Worm (Caenorhabditis elegans): ENCODE measurements around the gene F35D11.1.

Gene F35D11.1

ce11 chrII:4604680-4605079 is 22.0 kb upstream of the F35D11.1 start:
- TF ChIP-seq pha-4 (tag; optimal IDR thresholded peaks at IDR 0.05) (no peak), lsl-1 (GFP tag; optimal IDR thresholded peaks at IDR 0.05) (peak; percentile 99), nhr-80 (tag; optimal IDR thresholded peaks at IDR 0.05) (no peak), hmg-1.2 (GFP tag; IDR thresholded peaks at IDR 0.05) (peak; percentile 21; the same call in 1 of the 2 replicates), xnd-1 (tag; optimal IDR thresholded peaks at IDR 0.05) (peak; percentile 94), ekl-4 (GFP tag; IDR thresholded peaks at IDR 0.05) (no peak), dpl-1 (GFP tag; optimal IDR thresholded peaks at IDR 0.05) (peak; percentile 42), Y67H2A.10 (GFP tag; conservative IDR thresholded peaks at IDR 0.05) (no peak), dox-1 (GFP tag; IDR thresholded peaks at IDR 0.05) (peak; percentile 42; the same call in 1 of the 2 replicates), rpc-1 (optimal IDR thresholded peaks at IDR 0.05) (no peak), rpc-1 (tag; optimal IDR thresholded peaks at IDR 0.05) (no peak), ztf-3 (GFP tag; optimal IDR thresholded peaks at IDR 0.05) (no peak), athp-1 (tag; optimal IDR thresholded peaks at IDR 0.05) (peak; percentile 74), nfya-1 (tag; optimal IDR thresholded peaks at IDR 0.05; ENCODE audit: borderline replicate concordance, insufficient read depth) (no peak), F49E8.2 (tag; optimal IDR thresholded peaks at IDR 0.05; ENCODE audit: insufficient read depth) (peak; percentile 46), him-1 (tag; optimal IDR thresholded peaks at IDR 0.05) (peak; percentile 21), ztf-6 (GFP tag; IDR thresholded peaks at IDR 0.05) (no peak), efl-1 (GFP tag; optimal IDR thresholded peaks at IDR 0.05) (peak; percentile 42), sdz-38 (tag; optimal IDR thresholded peaks at IDR 0.05) (no peak), mes-4 (tag; optimal IDR thresholded peaks at IDR 0.05) (no peak), T26A5.8 (tag; optimal IDR thresholded peaks at IDR 0.05) (no peak), rcor-1 (GFP tag; IDR thresholded peaks at IDR 0.05) (peak; percentile 35; the same call in 1 of the 2 replicates), B0019.2 (GFP tag; conservative IDR thresholded peaks at IDR 0.05) (peak; percentile 67), tbp1 (GFP tag; optimal IDR thresholded peaks at IDR 0.05) (peak; percentile 33), nfyb-1 (GFP tag; IDR thresholded peaks at IDR 0.05) (no peak), D2030.7 (GFP tag; IDR thresholded peaks at IDR 0.05) (peak; percentile 80), snpc-3.4 (tag; optimal IDR thresholded peaks at IDR 0.05) (no peak), unc-130 (GFP tag; optimal IDR thresholded peaks at IDR 0.05) (no peak), pbrm-1 (GFP tag; IDR thresholded peaks at IDR 0.05) (peak; percentile 58; the same call in 1 of the 2 replicates), ama-1 (optimal IDR thresholded peaks at IDR 0.05) (no peak), ama-1 (GFP tag; optimal IDR thresholded peaks at IDR 0.05) (no peak), madf-8 (GFP tag; conservative IDR thresholded peaks at IDR 0.05) (peak; percentile 98), hsf-1 (GFP tag; IDR thresholded peaks at IDR 0.05) (peak; percentile 42; the same call in 1 of the 2 replicates), hrde-1 (tag; optimal IDR thresholded peaks at IDR 0.05; ENCODE audit: borderline replicate concordance) (no peak), B0261.1 (tag; optimal IDR thresholded peaks at IDR 0.05) (no peak), mel-28 (tag; optimal IDR thresholded peaks at IDR 0.05; ENCODE audit: borderline replicate concordance) (no peak), let-526 (GFP tag; IDR thresholded peaks at IDR 0.05) (no peak), ceh-91 (GFP tag; IDR thresholded peaks at IDR 0.05) (peak; percentile 83), ceh-100 (GFP tag; IDR thresholded peaks at IDR 0.05) (no peak), F33H1.4 (GFP tag; IDR thresholded peaks at IDR 0.05) (peak; percentile 73), madf-6 (GFP tag; IDR thresholded peaks at IDR 0.05) (peak; percentile 98)

All from whole organism, young adult.